Worm (Caenorhabditis elegans): ENCODE results near the gene B0281.3.

B0281.3 gene

ce11 chrII:2353012-2353411 is 46.2 kb downstream of the B0281.3 start, which contains the start of gene F43C11.3:
Gene F43C11.3, plus strand, starts transcription at chrII:2353312.
- no peak for TF ChIP-seq attf-5 (GFP tag; optimal IDR thresholded peaks at IDR 0.05)

DNA sequence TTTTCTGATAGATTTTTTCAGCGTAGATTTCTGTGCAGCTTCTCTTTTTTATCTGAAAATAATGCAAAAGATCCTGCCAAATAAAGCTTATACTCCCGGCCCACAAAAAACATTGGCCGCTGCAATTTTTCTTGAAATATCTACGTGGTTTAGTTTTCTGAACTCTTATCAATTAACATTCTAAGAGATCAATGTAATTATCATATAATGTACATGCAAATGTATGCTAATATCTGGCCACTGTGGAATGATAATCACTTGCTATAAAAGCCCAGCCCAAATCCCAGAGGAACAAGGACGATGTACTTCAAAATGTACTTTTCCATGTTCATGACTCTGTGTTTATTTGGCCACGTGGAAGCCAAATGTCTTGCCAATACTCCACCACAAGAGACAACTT is 47.6 kb downstream of the B0281.3 start, which contains the start of gene F43C11.2:
TSS of gene F43C11.2 (plus strand) at position 301 of the 400 bp plus-strand sequence.
- TF ChIP-seq Y67H2A.10 (GFP tag; conservative IDR thresholded peaks at IDR 0.05) (no peak), Y53F4B.3 (GFP tag; IDR thresholded peaks at IDR 0.05) (no peak), hlh-12 (tag; optimal IDR thresholded peaks at IDR 0.05) (no peak), rec-8 (tag; optimal IDR thresholded peaks at IDR 0.05) (no peak), dpl-1 (GFP tag; optimal IDR thresholded peaks at IDR 0.05) (no peak), cebp-2 (GFP tag; IDR thresholded peaks at IDR 0.05) (no peak), nfya-1 (tag; optimal IDR thresholded peaks at IDR 0.05; ENCODE audit: borderline replicate concordance, insufficient read depth) (no peak), aptf-2 (GFP tag; conservative IDR thresholded peaks at IDR 0.05) (no peak), tbp1 (GFP tag; optimal IDR thresholded peaks at IDR 0.05) (no peak)

DNA sequence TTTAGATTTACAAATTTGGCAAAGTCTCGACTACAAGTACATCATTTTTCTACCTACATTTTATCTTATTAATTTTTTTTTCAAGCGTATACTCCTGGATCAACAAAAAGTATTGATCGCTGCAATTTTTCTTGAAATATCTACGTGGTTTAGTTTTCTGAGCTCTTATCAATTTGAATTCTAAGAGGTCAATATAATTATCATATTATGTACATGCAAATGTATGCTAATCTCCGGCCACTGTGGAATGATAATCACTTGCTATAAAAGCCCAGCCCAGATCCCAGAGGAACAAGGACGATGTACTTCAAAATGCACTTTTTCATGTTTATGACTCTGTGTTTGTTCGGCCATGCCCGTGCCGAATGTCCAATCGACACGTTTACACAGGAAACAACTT is 50.0 kb downstream of the B0281.3 start, which contains the start of gene F43C11.1:
TSS of gene F43C11.1 (plus strand) at position 301 of the 400 bp plus-strand sequence.
- TF ChIP-seq snpc-4 (GFP tag; optimal IDR thresholded peaks at IDR 0.05) (no peak), snpc-4 (tag; optimal IDR thresholded peaks at IDR 0.05) (no peak), rcor-1 (GFP tag; IDR thresholded peaks at IDR 0.05) (no peak), bed-1 (GFP tag; IDR thresholded peaks at IDR 0.05) (no peak), F33H1.4 (GFP tag; IDR thresholded peaks at IDR 0.05) (no peak), mxl-1 (tag; optimal IDR thresholded peaks at IDR 0.05) (no peak), B0261.1 (tag; optimal IDR thresholded peaks at IDR 0.05) (no peak), hlh-26 (GFP tag; conservative IDR thresholded peaks at IDR 0.05) (no peak), mel-28 (tag; optimal IDR thresholded peaks at IDR 0.05; ENCODE audit: borderline replicate concordance) (no peak), K12H6.12 (tag; optimal IDR thresholded peaks at IDR 0.05) (no peak), sptf-2 (GFP tag; optimal IDR thresholded peaks at IDR 0.05) (no peak), chd-7 (tag; optimal IDR thresholded peaks at IDR 0.05) (no peak), hmg-1.2 (GFP tag; IDR thresholded peaks at IDR 0.05) (no peak), lin-35 (GFP tag; optimal IDR thresholded peaks at IDR 0.05) (no peak), F39B2.1 (GFP tag; IDR thresholded peaks at IDR 0.05) (no peak), tlf-1 (GFP tag; optimal IDR thresholded peaks at IDR 0.05) (no peak), hrde-1 (tag; optimal IDR thresholded peaks at IDR 0.05; ENCODE audit: borderline replicate concordance) (no peak), tbp1 (GFP tag; optimal IDR thresholded peaks at IDR 0.05) (no peak), ets-4 (GFP tag; optimal IDR thresholded peaks at IDR 0.05) (no peak)

Measured in whole organism, young adult.